Worm (Caenorhabditis elegans): Measurements from ENCODE around the gene wrb-1.

wrb-1 gene

DNA sequence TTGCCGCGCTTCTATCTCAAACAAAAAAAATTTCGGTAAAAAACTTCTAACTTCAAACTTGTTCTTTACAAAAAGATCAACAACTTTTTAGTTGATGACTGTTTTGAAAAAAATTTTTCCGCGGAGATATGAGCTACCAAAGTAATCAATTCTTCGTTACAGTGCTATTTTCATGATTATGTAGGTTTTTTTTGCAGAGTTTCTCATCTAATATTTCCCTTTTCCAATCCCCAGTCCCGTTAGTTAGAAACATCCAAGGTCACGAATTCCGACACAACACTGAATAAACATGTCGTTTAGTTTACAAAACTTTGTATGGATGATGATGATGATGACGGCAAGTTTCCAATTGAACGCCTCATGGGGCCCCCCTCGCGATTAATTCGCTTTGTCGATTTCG, 36.7 kb downstream of the wrb-1 start:
- TF ChIP-seq ceh-83 (GFP tag; optimal IDR thresholded peaks at IDR 0.05): no peak

DNA sequence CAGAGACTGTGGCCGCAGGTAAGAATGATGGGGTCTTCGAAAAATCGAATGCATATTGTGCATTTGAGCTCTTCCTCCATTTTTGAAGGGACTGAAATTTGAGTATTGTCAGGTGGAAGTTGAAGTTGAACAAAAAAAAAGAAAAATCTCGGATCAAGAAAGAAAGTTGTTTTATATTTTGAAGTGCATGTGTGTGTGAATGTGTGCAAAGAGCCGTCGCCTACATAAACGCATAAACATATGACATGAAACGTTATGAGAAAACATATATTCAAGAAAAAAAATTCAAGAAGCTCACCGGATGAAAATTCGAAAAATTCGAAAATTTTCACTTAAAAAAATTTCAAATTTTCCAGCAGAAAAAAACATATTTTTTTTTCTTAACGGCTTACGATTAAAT, 39.5 kb downstream of the wrb-1 start, which contains the start of gene madd-2:
madd-2 (minus strand) TSS at position 101 of the 400 bp plus-strand sequence.
- no peak for TF ChIP-seq nhr-237 (tag; optimal IDR thresholded peaks at IDR 0.05)
- no peak for TF ChIP-seq hlh-1 (tag; optimal IDR thresholded peaks at IDR 0.05)

DNA sequence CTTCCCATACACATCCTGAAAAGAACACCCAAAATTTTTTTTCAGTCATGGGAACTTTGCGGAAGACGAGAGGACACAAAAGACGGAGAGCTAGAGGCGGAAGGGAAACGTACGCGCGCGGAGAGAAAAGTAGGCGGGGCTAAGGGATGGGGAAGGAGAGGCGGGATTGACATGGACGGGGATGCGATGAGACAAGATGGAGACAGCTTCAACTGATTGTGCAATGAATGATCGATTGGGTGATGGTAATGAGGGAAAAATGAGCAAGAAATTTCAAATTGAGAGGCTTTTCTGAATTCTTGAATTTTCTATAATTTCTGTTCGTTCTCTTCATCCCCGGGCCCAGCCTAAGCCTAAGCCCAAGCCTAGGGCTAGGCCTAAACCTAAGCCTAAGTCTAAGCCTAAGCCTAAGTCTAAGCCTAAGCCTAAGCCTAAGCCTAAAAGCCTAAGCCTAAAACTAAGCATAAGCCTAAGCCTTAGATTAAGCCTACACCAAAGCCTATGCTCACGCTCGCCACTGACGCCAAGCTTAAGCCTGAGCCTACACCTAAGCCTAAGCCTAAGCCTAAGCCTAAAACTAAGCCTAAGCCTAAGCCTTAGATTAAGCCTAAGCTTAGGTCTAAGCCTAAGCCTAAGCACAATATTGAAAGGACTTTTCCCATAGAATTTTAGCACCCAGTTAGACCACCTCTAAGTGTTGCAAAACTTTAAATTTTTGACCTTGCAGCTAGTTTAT, 40.6 kb downstream of the wrb-1 start:
- no peak for TF ChIP-seq ceh-83 (GFP tag; optimal IDR thresholded peaks at IDR 0.05)
- TF ChIP-seq elt-1 (tag; optimal IDR thresholded peaks at IDR 0.05; ENCODE audit: borderline replicate concordance, insufficient read depth): no peak
- peak; percentile 43 for TF ChIP-seq ham-2 (GFP tag; optimal IDR thresholded peaks at IDR 0.05)
- no peak for TF ChIP-seq sem-2 (GFP tag; optimal IDR thresholded peaks at IDR 0.05)
- no peak for TF ChIP-seq nhr-12 (tag; optimal IDR thresholded peaks at IDR 0.05)
- no peak for TF ChIP-seq ces-1 (GFP tag; optimal IDR thresholded peaks at IDR 0.05)
- no peak for TF ChIP-seq lin-32 (GFP tag; optimal IDR thresholded peaks at IDR 0.05)
- TF ChIP-seq lin-13 (tag; optimal IDR thresholded peaks at IDR 0.05): no peak
- TF ChIP-seq unc-62 (GFP tag; optimal IDR thresholded peaks at IDR 0.05): peak; percentile 72
- no peak for TF ChIP-seq cnd-1 (tag; optimal IDR thresholded peaks at IDR 0.05)
- TF ChIP-seq bed-3 (GFP tag; optimal IDR thresholded peaks at IDR 0.05): no peak
- TF ChIP-seq unc-39 (tag; optimal IDR thresholded peaks at IDR 0.05): no peak
- TF ChIP-seq unc-120 (tag; optimal IDR thresholded peaks at IDR 0.05; ENCODE audit: poor library complexity, severe bottlenecking): peak; percentile 6
- peak; percentile 26 for TF ChIP-seq M03D4.4 (tag; optimal IDR thresholded peaks at IDR 0.05)
- TF ChIP-seq elt-3 (tag; optimal IDR thresholded peaks at IDR 0.05): no peak
- no peak for TF ChIP-seq snpc-4 (tag; optimal IDR thresholded peaks at IDR 0.05)
- no peak for TF ChIP-seq mab-5 (tag; optimal IDR thresholded peaks at IDR 0.05)
- TF ChIP-seq nhr-28 (tag; optimal IDR thresholded peaks at IDR 0.05): no peak
- peak; percentile 24 for TF ChIP-seq mep-1 (tag; optimal IDR thresholded peaks at IDR 0.05)
- TF ChIP-seq nhr-2 (tag; optimal IDR thresholded peaks at IDR 0.05): no peak

DNA sequence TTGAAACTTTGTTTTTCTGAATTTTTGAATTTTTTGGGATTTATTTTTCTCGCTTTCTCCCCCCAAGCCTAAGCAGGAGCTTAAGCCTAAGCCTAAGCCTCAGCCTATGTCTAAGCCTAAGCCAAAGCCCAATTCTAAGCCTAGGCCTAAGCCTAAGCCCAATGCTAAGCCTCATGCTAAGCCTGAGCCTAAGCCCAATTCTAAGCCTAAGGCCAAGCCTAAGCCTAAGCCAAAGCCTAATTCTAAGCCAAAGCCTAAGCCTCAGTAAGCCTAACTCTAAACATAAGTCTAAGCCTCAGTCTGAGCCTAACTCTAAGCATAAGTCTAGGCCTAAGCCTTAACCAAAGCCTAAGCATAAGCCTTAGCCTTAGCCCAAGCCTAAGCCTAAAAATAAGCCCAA, 46.6 kb downstream of the wrb-1 start:
- TF ChIP-seq ham-2 (GFP tag; optimal IDR thresholded peaks at IDR 0.05) (peak; percentile 19), lsy-2 (tag; optimal IDR thresholded peaks at IDR 0.05) (no peak)

DNA sequence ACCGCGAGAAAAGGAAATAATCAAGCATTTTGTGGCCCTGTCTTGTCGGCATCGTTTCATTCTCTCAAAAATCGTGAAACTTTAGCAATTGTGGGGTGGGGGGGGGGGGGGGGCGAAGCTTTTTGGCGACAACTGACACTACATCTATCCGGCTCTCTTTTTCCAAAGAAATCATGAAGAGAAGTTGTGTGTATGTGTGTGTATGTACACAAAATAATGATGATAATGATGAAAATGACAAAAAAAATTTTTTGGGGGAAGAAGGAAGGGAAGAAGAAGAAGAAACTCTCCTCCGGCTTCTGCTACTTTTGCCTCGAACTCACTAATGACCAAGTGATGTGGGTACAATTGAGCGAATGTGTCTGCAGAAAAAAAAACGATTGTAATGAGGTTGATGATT, 47.1 kb downstream of the wrb-1 start:
- TF ChIP-seq hlh-1 (tag; optimal IDR thresholded peaks at IDR 0.05): peak; percentile 41
- no peak for TF ChIP-seq elt-1 (tag; optimal IDR thresholded peaks at IDR 0.05; ENCODE audit: borderline replicate concordance, insufficient read depth)

DNA sequence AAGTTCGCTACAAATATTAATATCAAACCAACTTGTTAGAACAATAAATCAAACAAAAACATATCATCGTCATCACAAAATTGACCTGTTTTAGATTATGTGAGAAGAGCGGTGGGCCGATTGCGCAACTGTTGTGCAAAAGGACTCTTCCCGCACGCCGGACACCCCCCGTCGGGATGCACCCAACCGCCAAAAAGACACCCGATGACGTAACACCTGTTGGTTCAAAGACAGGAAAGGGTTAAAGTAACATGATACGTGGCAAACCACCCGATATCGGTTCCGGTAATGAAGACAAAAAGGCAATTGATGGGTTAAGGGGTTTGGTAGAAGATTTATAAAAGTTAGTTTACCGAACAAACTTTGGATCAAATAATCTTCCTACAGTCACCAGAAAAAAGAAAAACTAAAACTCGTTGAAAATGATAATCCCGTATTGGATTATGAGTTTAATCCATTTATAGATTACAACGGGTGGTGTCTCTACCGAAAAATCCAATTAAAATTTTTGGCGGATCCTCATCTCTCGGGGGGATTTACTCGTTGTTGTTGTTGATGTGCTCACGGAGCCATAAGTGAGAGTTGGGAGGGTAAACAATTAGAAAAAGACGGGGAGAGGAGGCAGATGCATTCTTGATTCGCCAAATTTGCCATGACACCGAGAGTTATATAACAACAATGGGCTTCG, 48.3 kb downstream of the wrb-1 start:
- peak; percentile 2 for TF ChIP-seq cnd-1 (tag; optimal IDR thresholded peaks at IDR 0.05)
- TF ChIP-seq nhr-12 (tag; optimal IDR thresholded peaks at IDR 0.05): no peak
- TF ChIP-seq M03D4.4 (tag; optimal IDR thresholded peaks at IDR 0.05): no peak
- no peak for TF ChIP-seq blmp-1 (tag; optimal IDR thresholded peaks at IDR 0.05)
- no peak for TF ChIP-seq drap-1 (GFP tag; optimal IDR thresholded peaks at IDR 0.05)
- no peak for TF ChIP-seq bed-3 (GFP tag; optimal IDR thresholded peaks at IDR 0.05)
- TF ChIP-seq nhr-28 (tag; optimal IDR thresholded peaks at IDR 0.05): no peak
- TF ChIP-seq elt-3 (tag; optimal IDR thresholded peaks at IDR 0.05): no peak
- no peak for TF ChIP-seq flh-1 (GFP tag; optimal IDR thresholded peaks at IDR 0.05)
- TF ChIP-seq nhr-2 (tag; optimal IDR thresholded peaks at IDR 0.05): peak; percentile 94
- TF ChIP-seq pha-4 (tag; optimal IDR thresholded peaks at IDR 0.05): no peak
- TF ChIP-seq zip-8 (tag; optimal IDR thresholded peaks at IDR 0.05): peak; percentile 98
- no peak for TF ChIP-seq sptf-1 (tag; optimal IDR thresholded peaks at IDR 0.05)
- TF ChIP-seq lin-32 (GFP tag; optimal IDR thresholded peaks at IDR 0.05): no peak
- TF ChIP-seq ces-1 (GFP tag; optimal IDR thresholded peaks at IDR 0.05): peak; percentile 97
- no peak for TF ChIP-seq nhr-76 (tag; optimal IDR thresholded peaks at IDR 0.05)
- TF ChIP-seq ztf-11 (tag; optimal IDR thresholded peaks at IDR 0.05): no peak
- TF ChIP-seq lin-13 (tag; optimal IDR thresholded peaks at IDR 0.05): no peak
- TF ChIP-seq unc-39 (tag; optimal IDR thresholded peaks at IDR 0.05): peak; percentile 14
- no peak for TF ChIP-seq unc-120 (tag; optimal IDR thresholded peaks at IDR 0.05; ENCODE audit: poor library complexity, severe bottlenecking)
- no peak for TF ChIP-seq hlh-1 (tag; optimal IDR thresholded peaks at IDR 0.05)
- TF ChIP-seq mep-1 (tag; optimal IDR thresholded peaks at IDR 0.05): no peak
- no peak for TF ChIP-seq mab-5 (tag; optimal IDR thresholded peaks at IDR 0.05)
- TF ChIP-seq lsy-2 (tag; optimal IDR thresholded peaks at IDR 0.05): no peak
- no peak for TF ChIP-seq unc-62 (GFP tag; optimal IDR thresholded peaks at IDR 0.05)
- no peak for TF ChIP-seq mls-2 (tag; optimal IDR thresholded peaks at IDR 0.05)
- no peak for TF ChIP-seq tbx-8 (GFP tag; optimal IDR thresholded peaks at IDR 0.05)

Measured in whole organism, mixed stage, embryonic.